Worm (Caenorhabditis elegans): ENCODE measurements around the gene gst-24.
"Not testable (repeated sequence)": the region's sequence is repeated elsewhere in the genome, so short reads cannot be mapped to it uniquely, and the experiment has no call there.

The gst-24 gene

DNA sequence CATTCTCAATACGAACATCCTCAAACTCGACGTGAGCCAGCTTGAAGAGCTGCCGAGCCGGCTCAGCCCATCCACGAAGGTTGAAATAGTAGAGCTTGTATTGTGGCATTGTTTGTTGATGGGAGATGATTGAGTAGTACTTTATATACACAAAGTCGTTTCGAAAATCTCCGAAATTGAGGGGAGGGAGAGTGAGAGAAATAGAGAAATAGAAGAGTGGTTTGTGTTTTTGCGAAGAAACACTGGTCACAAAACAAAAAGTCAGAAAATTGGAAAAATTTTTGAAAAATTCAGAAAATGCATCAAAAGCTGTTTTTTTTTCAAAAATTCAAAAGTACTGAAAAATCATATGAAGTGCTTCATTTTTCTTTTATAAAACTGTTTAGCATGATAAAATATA, at the start of gene gst-24:
Gene gst-24, minus strand, starts transcription at position 181 of the 400 bp plus-strand sequence.
- TF ChIP-seq sma-3 (GFP tag; optimal IDR thresholded peaks at IDR 0.05): no peak
- TF ChIP-seq nhr-25 (tag; optimal IDR thresholded peaks at IDR 0.05): no peak
- no peak for TF ChIP-seq nhr-237 (tag; optimal IDR thresholded peaks at IDR 0.05)
- no peak for TF ChIP-seq dmd-4 (tag; optimal IDR thresholded peaks at IDR 0.05)
- TF ChIP-seq C34F6.9 (tag; optimal IDR thresholded peaks at IDR 0.05): peak; percentile 65
- TF ChIP-seq elt-1 (tag; optimal IDR thresholded peaks at IDR 0.05): no peak
- TF ChIP-seq unc-55 (GFP tag; optimal IDR thresholded peaks at IDR 0.05): peak; percentile 0
- TF ChIP-seq R02D3.7 (tag; optimal IDR thresholded peaks at IDR 0.05): no peak
- TF ChIP-seq lin-13 (GFP tag; optimal IDR thresholded peaks at IDR 0.05): no peak
- no peak for TF ChIP-seq crh-2 (tag; optimal IDR thresholded peaks at IDR 0.05)
- TF ChIP-seq Y55F3AM.14 (GFP tag; optimal IDR thresholded peaks at IDR 0.05): no peak
- TF ChIP-seq blmp-1 (tag; optimal IDR thresholded peaks at IDR 0.05; ENCODE audit: insufficient read depth): no peak
- no peak for TF ChIP-seq ztf-11 (tag; optimal IDR thresholded peaks at IDR 0.05)
- no peak for TF ChIP-seq nhr-129 (tag; optimal IDR thresholded peaks at IDR 0.05)
- TF ChIP-seq nhr-12 (tag; optimal IDR thresholded peaks at IDR 0.05): no peak

- TF ChIP-seq unc-62 (GFP tag; optimal IDR thresholded peaks at IDR 0.05); dmd-4 (tag; optimal IDR thresholded peaks at IDR 0.05); lin-13 (GFP tag; optimal IDR thresholded peaks at IDR 0.05): not testable (repeated sequence)
These were observed 43.6 kb upstream of the gst-24 start, which contains the start of gene C31C9.9 for ce11 chrII:13654723-13655122. C31C9.9 (plus strand) TSS chrII:13655023.

ce11 chrII:13648230-13648629, 37.1 kb upstream of the gst-24 start, which contains the start of gene fbxa-169:
fbxa-169 (plus strand) TSS chrII:13648530.
- TF ChIP-seq unc-55 (GFP tag; optimal IDR thresholded peaks at IDR 0.05) (no peak), C34F6.9 (tag; optimal IDR thresholded peaks at IDR 0.05) (no peak)

ce11 chrII:13641311-13641710, 30.1 kb upstream of the gst-24 start, which contains the start of gene fbxa-167:
fbxa-167 (plus strand) TSS chrII:13641489.
- TF ChIP-seq ztf-4 (tag; optimal IDR thresholded peaks at IDR 0.05): no peak
- peak; percentile 16 for TF ChIP-seq unc-55 (GFP tag; optimal IDR thresholded peaks at IDR 0.05)
- peak; percentile 4 for TF ChIP-seq fos-1 (tag; optimal IDR thresholded peaks at IDR 0.05)
- no peak for TF ChIP-seq peb-1 (tag; optimal IDR thresholded peaks at IDR 0.05)
- no peak for TF ChIP-seq nhr-12 (tag; optimal IDR thresholded peaks at IDR 0.05)

DNA sequence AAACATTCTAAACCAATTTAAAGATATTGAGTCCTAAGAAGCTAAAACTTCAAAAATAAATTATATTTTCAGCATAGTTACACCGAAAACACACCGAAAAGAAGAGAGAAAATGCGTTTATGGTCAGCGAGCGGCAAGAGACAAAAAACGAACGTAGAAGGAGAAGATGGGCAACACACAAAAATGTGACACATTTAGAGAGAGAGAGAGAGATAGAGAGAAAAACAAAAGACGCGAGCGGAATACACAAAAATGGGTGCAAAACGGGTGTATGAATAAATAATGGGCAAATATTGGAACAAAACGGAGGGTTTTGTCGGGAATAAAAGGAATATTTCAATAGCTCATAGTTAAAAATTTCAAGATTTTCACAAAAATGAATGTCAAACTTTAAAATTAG, 29.0 kb upstream of the gst-24 start:
- peak; percentile 1 for TF ChIP-seq blmp-1 (tag; optimal IDR thresholded peaks at IDR 0.05; ENCODE audit: insufficient read depth)
- TF ChIP-seq lsy-2 (tag; optimal IDR thresholded peaks at IDR 0.05): peak in 1 of 2 experiments; percentile 38
- no peak for TF ChIP-seq nhr-12 (tag; optimal IDR thresholded peaks at IDR 0.05)
- no peak for TF ChIP-seq nhr-129 (tag; optimal IDR thresholded peaks at IDR 0.05)
- TF ChIP-seq aly-2 (tag; optimal IDR thresholded peaks at IDR 0.05): no peak
- no peak for TF ChIP-seq lin-13 (GFP tag; optimal IDR thresholded peaks at IDR 0.05)
- no peak for TF ChIP-seq lin-11 (tag; optimal IDR thresholded peaks at IDR 0.05)
- TF ChIP-seq nhr-21 (tag; optimal IDR thresholded peaks at IDR 0.05): peak; percentile 7
- peak; percentile 39 for TF ChIP-seq F13H6.1 (tag; optimal IDR thresholded peaks at IDR 0.05)
- no peak for TF ChIP-seq nhr-237 (tag; optimal IDR thresholded peaks at IDR 0.05)
- TF ChIP-seq nhr-6 (tag; optimal IDR thresholded peaks at IDR 0.05): no peak
- no peak for TF ChIP-seq R02D3.7 (tag; optimal IDR thresholded peaks at IDR 0.05)
- TF ChIP-seq mab-5 (tag; optimal IDR thresholded peaks at IDR 0.05): no peak
- no peak for TF ChIP-seq Y55F3AM.14 (GFP tag; optimal IDR thresholded peaks at IDR 0.05)
- TF ChIP-seq skn-1 (tag; optimal IDR thresholded peaks at IDR 0.05): no peak
- TF ChIP-seq unc-55 (GFP tag; optimal IDR thresholded peaks at IDR 0.05): peak; percentile 50
- peak; percentile 85 for TF ChIP-seq sma-9 (GFP tag; optimal IDR thresholded peaks at IDR 0.05)
- no peak for TF ChIP-seq sma-9 (tag; optimal IDR thresholded peaks at IDR 0.05)
- TF ChIP-seq alr-1 (tag; optimal IDR thresholded peaks at IDR 0.05): no peak
- TF ChIP-seq peb-1 (tag; optimal IDR thresholded peaks at IDR 0.05): no peak
- peak; percentile 49 for TF ChIP-seq nhr-25 (tag; optimal IDR thresholded peaks at IDR 0.05)
- peak; percentile 39 for TF ChIP-seq C34F6.9 (tag; optimal IDR thresholded peaks at IDR 0.05)
- TF ChIP-seq crh-2 (tag; optimal IDR thresholded peaks at IDR 0.05): peak; percentile 49
- TF ChIP-seq fos-1 (tag; optimal IDR thresholded peaks at IDR 0.05): peak; percentile 45

DNA sequence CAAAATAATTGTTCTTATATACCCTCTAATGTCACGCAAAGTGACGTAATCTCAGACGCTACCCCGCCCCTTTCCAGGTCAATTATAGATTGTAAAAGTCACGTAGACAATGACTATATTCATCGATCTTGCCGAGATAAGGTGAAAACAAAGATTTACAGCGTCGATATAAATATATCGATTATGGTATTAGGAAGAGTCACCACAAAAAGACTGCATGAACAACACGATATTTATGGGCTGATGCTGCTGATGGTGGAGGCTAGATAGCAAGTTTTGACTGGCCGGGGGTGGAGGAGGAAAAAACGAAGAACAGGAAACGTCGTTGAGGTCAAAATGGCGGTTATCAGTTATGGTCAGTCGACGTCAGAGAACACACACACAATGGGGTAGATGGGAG, 27.4 kb upstream of the gst-24 start:
- TF ChIP-seq unc-62 (GFP tag; optimal IDR thresholded peaks at IDR 0.05) (no peak), mdl-1 (tag; optimal IDR thresholded peaks at IDR 0.05) (no peak), fos-1 (tag; optimal IDR thresholded peaks at IDR 0.05) (peak; percentile 67), blmp-1 (tag; optimal IDR thresholded peaks at IDR 0.05; ENCODE audit: insufficient read depth) (peak; percentile 53), lsy-2 (tag; optimal IDR thresholded peaks at IDR 0.05) (peak in 1 of 2 experiments; percentile 39), ceh-16 (tag; optimal IDR thresholded peaks at IDR 0.05) (peak; percentile 71), elt-1 (tag; optimal IDR thresholded peaks at IDR 0.05) (peak; percentile 53), crh-2 (tag; optimal IDR thresholded peaks at IDR 0.05) (peak; percentile 63), nhr-129 (tag; optimal IDR thresholded peaks at IDR 0.05) (peak; percentile 9), nhr-25 (tag; optimal IDR thresholded peaks at IDR 0.05) (peak; percentile 86), snpc-4 (tag; optimal IDR thresholded peaks at IDR 0.05) (no peak), sma-9 (GFP tag; optimal IDR thresholded peaks at IDR 0.05) (peak; percentile 77), sma-9 (tag; optimal IDR thresholded peaks at IDR 0.05) (no peak), F13H6.1 (tag; optimal IDR thresholded peaks at IDR 0.05) (peak; percentile 51), sma-3 (GFP tag; optimal IDR thresholded peaks at IDR 0.05) (peak; percentile 45), mab-5 (tag; optimal IDR thresholded peaks at IDR 0.05) (no peak), nhr-21 (tag; optimal IDR thresholded peaks at IDR 0.05) (peak; percentile 74)
